Worm (Caenorhabditis elegans): ENCODE measurements around the gene ifc-2.

Gene ifc-2

ce11 chrX:637588-637987, 17.1 kb downstream of the ifc-2 start:
- TF ChIP-seq ceh-83 (GFP tag; optimal IDR thresholded peaks at IDR 0.05) (no peak), flh-1 (GFP tag; optimal IDR thresholded peaks at IDR 0.05) (no peak), nhr-237 (tag; optimal IDR thresholded peaks at IDR 0.05) (no peak), drap-1 (GFP tag; optimal IDR thresholded peaks at IDR 0.05) (no peak), snpc-4 (tag; optimal IDR thresholded peaks at IDR 0.05) (no peak), hlh-1 (tag; optimal IDR thresholded peaks at IDR 0.05) (no peak), mep-1 (tag; optimal IDR thresholded peaks at IDR 0.05) (no peak), tbx-8 (GFP tag; optimal IDR thresholded peaks at IDR 0.05) (no peak), zip-8 (tag; optimal IDR thresholded peaks at IDR 0.05) (no peak), ceh-39 (tag; optimal IDR thresholded peaks at IDR 0.05) (no peak), ceh-43 (GFP tag; optimal IDR thresholded peaks at IDR 0.05) (no peak), mls-2 (tag; optimal IDR thresholded peaks at IDR 0.05) (no peak), blmp-1 (tag; optimal IDR thresholded peaks at IDR 0.05) (no peak), nhr-2 (tag; optimal IDR thresholded peaks at IDR 0.05) (no peak), unc-39 (tag; optimal IDR thresholded peaks at IDR 0.05) (no peak), sptf-1 (tag; optimal IDR thresholded peaks at IDR 0.05) (no peak), nhr-12 (tag; optimal IDR thresholded peaks at IDR 0.05) (no peak), bed-3 (GFP tag; optimal IDR thresholded peaks at IDR 0.05) (no peak), unc-62 (GFP tag; optimal IDR thresholded peaks at IDR 0.05) (no peak), sem-2 (GFP tag; optimal IDR thresholded peaks at IDR 0.05) (no peak)

- TF ChIP-seq bed-3 (GFP tag; optimal IDR thresholded peaks at IDR 0.05) (no peak), blmp-1 (tag; optimal IDR thresholded peaks at IDR 0.05) (no peak), pha-4 (tag; optimal IDR thresholded peaks at IDR 0.05) (no peak), lin-32 (GFP tag; optimal IDR thresholded peaks at IDR 0.05) (no peak), cnd-1 (tag; optimal IDR thresholded peaks at IDR 0.05) (no peak), sptf-1 (tag; optimal IDR thresholded peaks at IDR 0.05) (no peak), lsy-2 (tag; optimal IDR thresholded peaks at IDR 0.05) (no peak), ham-2 (GFP tag; optimal IDR thresholded peaks at IDR 0.05) (no peak), zip-8 (tag; optimal IDR thresholded peaks at IDR 0.05) (no peak), hlh-1 (tag; optimal IDR thresholded peaks at IDR 0.05) (no peak), ceh-39 (tag; optimal IDR thresholded peaks at IDR 0.05) (no peak), nhr-76 (tag; optimal IDR thresholded peaks at IDR 0.05) (no peak)
Measured at ce11 chrX:636893-637292, 17.8 kb downstream of the ifc-2 start, which contains the start of gene pha-2. pha-2 (minus strand) TSS chrX:636993.

ce11 chrX:629134-629533, 25.6 kb downstream of the ifc-2 start, which contains the start of gene M6.4:
M6.4 (plus strand) TSS chrX:629188.
- no peak for TF ChIP-seq cnd-1 (tag; optimal IDR thresholded peaks at IDR 0.05)
- no peak for TF ChIP-seq sptf-1 (tag; optimal IDR thresholded peaks at IDR 0.05)
- no peak for TF ChIP-seq flh-1 (GFP tag; optimal IDR thresholded peaks at IDR 0.05)
- no peak for TF ChIP-seq nhr-12 (tag; optimal IDR thresholded peaks at IDR 0.05)
- TF ChIP-seq bed-3 (GFP tag; optimal IDR thresholded peaks at IDR 0.05), result no peak
- no peak for TF ChIP-seq blmp-1 (tag; optimal IDR thresholded peaks at IDR 0.05)
- TF ChIP-seq ceh-39 (tag; optimal IDR thresholded peaks at IDR 0.05), result no peak
- TF ChIP-seq unc-62 (GFP tag; optimal IDR thresholded peaks at IDR 0.05), result no peak
- no peak for TF ChIP-seq M03D4.4 (tag; optimal IDR thresholded peaks at IDR 0.05)
- TF ChIP-seq ham-2 (GFP tag; optimal IDR thresholded peaks at IDR 0.05), result no peak
- no peak for TF ChIP-seq unc-39 (tag; optimal IDR thresholded peaks at IDR 0.05)
- no peak for TF ChIP-seq tbx-8 (GFP tag; optimal IDR thresholded peaks at IDR 0.05)
- TF ChIP-seq ceh-43 (GFP tag; optimal IDR thresholded peaks at IDR 0.05), result no peak
- TF ChIP-seq nhr-2 (tag; optimal IDR thresholded peaks at IDR 0.05), result no peak
- no peak for TF ChIP-seq ztf-11 (tag; optimal IDR thresholded peaks at IDR 0.05)

ce11 chrX:621688-622087, 33.0 kb downstream of the ifc-2 start:
- TF ChIP-seq hlh-1 (tag; optimal IDR thresholded peaks at IDR 0.05), result peak; percentile 25
- no peak for TF ChIP-seq ceh-43 (GFP tag; optimal IDR thresholded peaks at IDR 0.05)
- TF ChIP-seq lsy-2 (tag; optimal IDR thresholded peaks at IDR 0.05), result no peak

- TF ChIP-seq nhr-237 (tag; optimal IDR thresholded peaks at IDR 0.05) (no peak), unc-120 (tag; optimal IDR thresholded peaks at IDR 0.05; ENCODE audit: poor library complexity, severe bottlenecking) (no peak), mab-5 (tag; optimal IDR thresholded peaks at IDR 0.05) (no peak), tbx-8 (GFP tag; optimal IDR thresholded peaks at IDR 0.05) (no peak), lsy-2 (tag; optimal IDR thresholded peaks at IDR 0.05) (no peak), blmp-1 (tag; optimal IDR thresholded peaks at IDR 0.05) (no peak), mep-1 (tag; optimal IDR thresholded peaks at IDR 0.05) (no peak), lin-32 (GFP tag; optimal IDR thresholded peaks at IDR 0.05) (no peak), zip-8 (tag; optimal IDR thresholded peaks at IDR 0.05) (no peak), flh-1 (GFP tag; optimal IDR thresholded peaks at IDR 0.05) (no peak), unc-39 (tag; optimal IDR thresholded peaks at IDR 0.05) (no peak), bed-3 (GFP tag; optimal IDR thresholded peaks at IDR 0.05) (no peak), M03D4.4 (tag; optimal IDR thresholded peaks at IDR 0.05) (no peak), nhr-12 (tag; optimal IDR thresholded peaks at IDR 0.05) (no peak), nhr-28 (tag; optimal IDR thresholded peaks at IDR 0.05) (no peak), unc-62 (GFP tag; optimal IDR thresholded peaks at IDR 0.05) (no peak), cnd-1 (tag; optimal IDR thresholded peaks at IDR 0.05) (no peak), hlh-1 (tag; optimal IDR thresholded peaks at IDR 0.05) (no peak), sem-2 (GFP tag; optimal IDR thresholded peaks at IDR 0.05) (no peak)
Measured at ce11 chrX:621190-621589, 33.5 kb downstream of the ifc-2 start, which contains the start of gene unc-96. unc-96 (minus strand) TSS chrX:621290.
